Fruit fly (Drosophila melanogaster): Measurements from ENCODE around the gene Pih1D1.

Gene Pih1D1

dm6 chr2L:12721794-12722315 is at the start of gene Pih1D1 (continued):
- TF ChIP-seq ss (GFP tag; optimal IDR thresholded peaks at IDR 0.05) (peak; percentile 75 to 93), CG9139 (GFP tag; optimal IDR thresholded peaks at IDR 0.05) (peak; percentile 78), Sox14 (GFP tag; optimal IDR thresholded peaks at IDR 0.05) (peak; percentile 95), CG3032 (tag; optimal IDR thresholded peaks at IDR 0.05) (peak; percentile 98), CG4318 (GFP tag; optimal IDR thresholded peaks at IDR 0.05) (peak; percentile 98), Smox (GFP tag; optimal IDR thresholded peaks at IDR 0.05) (peak; percentile 94), CG11902 (GFP tag; optimal IDR thresholded peaks at IDR 0.05) (peak; percentile 95), acj6 (GFP tag; optimal IDR thresholded peaks at IDR 0.05) (peak; percentile 97)

DNA sequence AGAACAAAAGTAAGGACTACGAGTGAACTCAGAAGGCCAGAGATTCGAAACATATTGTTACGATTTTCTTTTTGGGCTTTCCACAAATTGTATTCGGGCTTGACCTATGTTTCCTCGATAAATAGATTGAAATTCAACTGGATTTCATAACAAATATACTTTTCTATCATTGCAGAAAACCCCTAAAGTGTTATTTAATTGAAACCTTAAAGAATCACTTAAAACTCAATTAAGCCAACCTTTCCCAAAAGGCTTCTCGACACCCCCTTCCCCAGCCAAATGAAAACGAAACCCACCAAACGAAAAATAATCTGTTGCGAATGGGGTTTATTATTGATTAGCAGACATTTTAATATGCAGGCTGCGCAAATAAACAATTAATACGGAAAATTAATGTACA is 40.1 kb upstream of the Pih1D1 start, which contains the start of gene CG15483:
Gene CG15483, minus strand, starts transcription at position 101 of the 400 bp plus-strand sequence.
- TF ChIP-seq Gug (GFP tag; IDR thresholded peaks at IDR 0.05), result no peak

- no peak for TF ChIP-seq CG6854 (GFP tag; optimal IDR thresholded peaks at IDR 0.05)
- no peak for TF ChIP-seq Hr4 (GFP tag; optimal IDR thresholded peaks at IDR 0.05)
- peak; percentile 6 for TF ChIP-seq Smox (GFP tag; optimal IDR thresholded peaks at IDR 0.05)
- peak; percentile 78 for TF ChIP-seq Eip78C (GFP tag)
- TF ChIP-seq svp (GFP tag), result peak; percentile 55
- TF ChIP-seq CG11294 (GFP tag; IDR thresholded peaks at IDR 0.05), result no peak
- TF ChIP-seq spab (GFP tag; optimal IDR thresholded peaks at IDR 0.05), result no peak
- no peak for TF ChIP-seq topi (GFP tag; optimal IDR thresholded peaks at IDR 0.05)
- no peak for TF ChIP-seq Lpt (GFP tag; optimal IDR thresholded peaks at IDR 0.05)
- no peak for TF ChIP-seq Sox102F (GFP tag; optimal IDR thresholded peaks at IDR 0.05)
- no peak for TF ChIP-seq Ets96B (tag; optimal IDR thresholded peaks at IDR 0.05)
- TF ChIP-seq OdsH (GFP tag; optimal IDR thresholded peaks at IDR 0.05), result no peak
- 0 out of 3 replicates have a peak, but pooled peaks have one; percentile 20 for TF ChIP-seq eg (GFP tag; IDR thresholded peaks at IDR 0.05)
- TF ChIP-seq CG6792 (GFP tag; optimal IDR thresholded peaks at IDR 0.05), result no peak
- peak; percentile 3 for TF ChIP-seq CG3919 (GFP tag; optimal IDR thresholded peaks at IDR 0.05)
- TF ChIP-seq Met (GFP tag; optimal IDR thresholded peaks at IDR 0.05), result no peak
- no peak for TF ChIP-seq CG15336 (GFP tag; IDR thresholded peaks at IDR 0.05)
- no peak for TF ChIP-seq fkh (GFP tag; optimal IDR thresholded peaks at IDR 0.05)
Measured at dm6 chr2L:12756417-12756816, 34.8 kb upstream of the Pih1D1 start.

dm6 chr2L:12750060-12750459 is 28.4 kb upstream of the Pih1D1 start:
- TF ChIP-seq CG16779 (tag; optimal IDR thresholded peaks at IDR 0.05), result no peak
- TF ChIP-seq CG31627 (GFP tag; optimal IDR thresholded peaks at IDR 0.05), result no peak
- TF ChIP-seq Eip93F (GFP tag; optimal IDR thresholded peaks at IDR 0.05), result no peak
- TF ChIP-seq CG3032 (tag; optimal IDR thresholded peaks at IDR 0.05), result no peak
- TF ChIP-seq OdsH (GFP tag; optimal IDR thresholded peaks at IDR 0.05), result no peak
- no peak for TF ChIP-seq net (GFP tag; optimal IDR thresholded peaks at IDR 0.05)
- TF ChIP-seq Blimp-1 (GFP tag; optimal IDR thresholded peaks at IDR 0.05), result no peak
- no peak for TF ChIP-seq CG11762 (GFP tag; optimal IDR thresholded peaks at IDR 0.05; ENCODE audit: insufficient read depth)
- TF ChIP-seq achi (GFP tag; optimal IDR thresholded peaks at IDR 0.05), result no peak
- TF ChIP-seq salr (GFP tag; optimal IDR thresholded peaks at IDR 0.05), result no peak
- no peak for TF ChIP-seq Hr39 (GFP tag; optimal IDR thresholded peaks at IDR 0.05)
- no peak for TF ChIP-seq CG8632 (GFP tag; optimal IDR thresholded peaks at IDR 0.05)
- TF ChIP-seq CG11294 (GFP tag; IDR thresholded peaks at IDR 0.05), result no peak
- no peak for TF ChIP-seq CG6276 (GFP tag; optimal IDR thresholded peaks at IDR 0.05)
- TF ChIP-seq cyc (GFP tag; optimal IDR thresholded peaks at IDR 0.05), result no peak
- TF ChIP-seq Smox (GFP tag; optimal IDR thresholded peaks at IDR 0.05), result no peak
- no peak for TF ChIP-seq svp (GFP tag)

Measured in whole organism, prepupa.